Fruit fly (Drosophila melanogaster): ENCODE data around the gene S6k.

S6k gene

DNA sequence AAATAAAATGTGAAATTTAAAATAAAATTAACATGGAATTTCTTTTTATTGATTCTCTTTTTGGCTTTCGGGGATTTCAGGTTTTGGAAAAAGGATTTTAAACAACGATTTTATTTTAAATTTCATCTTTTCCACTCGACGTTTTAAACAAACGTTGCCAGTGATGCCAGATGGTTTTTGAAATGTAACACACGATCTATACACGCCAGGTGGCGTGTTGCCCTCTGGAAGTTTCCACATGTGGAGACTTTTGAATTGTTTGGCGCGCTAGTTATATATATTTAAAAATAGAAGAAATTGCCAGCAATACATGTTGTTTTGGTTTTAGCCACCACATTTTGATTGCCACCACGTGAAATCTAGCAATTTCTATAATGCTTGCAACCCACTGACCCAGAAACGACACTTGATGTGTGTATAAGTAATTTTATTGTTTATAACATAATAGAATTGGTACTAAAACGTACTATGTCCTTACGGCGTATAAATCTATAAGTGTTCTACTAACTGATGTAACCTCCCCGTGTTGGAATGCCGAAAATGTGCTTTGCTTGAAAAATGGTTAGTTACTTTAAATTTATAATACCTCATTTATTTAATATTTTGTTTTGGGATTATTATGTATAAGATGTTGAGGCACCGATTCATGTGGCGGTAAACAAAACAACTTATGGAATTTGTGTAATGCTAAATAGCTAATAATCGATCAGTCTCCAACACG is 61.0 kb downstream of the S6k start (continued):
- no peak for TF ChIP-seq nerfin-2 (GFP tag; IDR thresholded peaks at IDR 0.05; ENCODE audit: partially characterized antibody)
- no peak for TF ChIP-seq CG4820 (GFP tag; optimal IDR thresholded peaks at IDR 0.05)
- TF ChIP-seq Sox102F (GFP tag; optimal IDR thresholded peaks at IDR 0.05) = no peak
- no peak for TF ChIP-seq CG8281 (tag; optimal IDR thresholded peaks at IDR 0.05)
- TF ChIP-seq Hr39 (optimal IDR thresholded peaks at IDR 0.05) = no peak
- no peak for TF ChIP-seq CG4854 (GFP tag; optimal IDR thresholded peaks at IDR 0.05)
- TF ChIP-seq phol (tag; optimal IDR thresholded peaks at IDR 0.05) = peak; percentile 21
- peak; percentile 25 for TF ChIP-seq Xbp1 (GFP tag; optimal IDR thresholded peaks at IDR 0.05)
- TF ChIP-seq odd (GFP tag; optimal IDR thresholded peaks at IDR 0.05) = no peak
- no peak for TF ChIP-seq CG8089 (GFP tag; optimal IDR thresholded peaks at IDR 0.05)
- TF ChIP-seq Trl (optimal IDR thresholded peaks at IDR 0.05) = no peak
- no peak for TF ChIP-seq Trl (GFP tag; optimal IDR thresholded peaks at IDR 0.05)
- no peak for TF ChIP-seq HLH4C (GFP tag; IDR thresholded peaks at IDR 0.05; ENCODE audit: partially characterized antibody)
- peak; percentile 49; the same call in 1 of the 3 replicates for TF ChIP-seq CG6791 (GFP tag; IDR thresholded peaks at IDR 0.05; ENCODE audit: partially characterized antibody)
- TF ChIP-seq ems (GFP tag; optimal IDR thresholded peaks at IDR 0.05) = no peak
- TF ChIP-seq CG13624 (GFP tag; optimal IDR thresholded peaks at IDR 0.05) = no peak
- no peak for TF ChIP-seq CG11695 (GFP tag; IDR thresholded peaks at IDR 0.05)
- TF ChIP-seq Hsf (GFP tag; optimal IDR thresholded peaks at IDR 0.05) = no peak
- peak; percentile 19 for TF ChIP-seq CG2120 (GFP tag; optimal IDR thresholded peaks at IDR 0.05)
- peak; percentile 30 for TF ChIP-seq CG12391 (tag; optimal IDR thresholded peaks at IDR 0.05)
- TF ChIP-seq vfl (GFP tag; optimal IDR thresholded peaks at IDR 0.05) = no peak
- TF ChIP-seq Doc2 (GFP tag; IDR thresholded peaks at IDR 0.05) = no peak
- no peak for TF ChIP-seq CG3163 (GFP tag; optimal IDR thresholded peaks at IDR 0.05)
- TF ChIP-seq trh (GFP tag; optimal IDR thresholded peaks at IDR 0.05) = no peak
- TF ChIP-seq Asciz (GFP tag; optimal IDR thresholded peaks at IDR 0.05) = no peak
- TF ChIP-seq CG8359 (GFP tag; optimal IDR thresholded peaks at IDR 0.05; ENCODE audit: borderline replicate concordance) = no peak
- peak; percentile 98 for TF ChIP-seq E2f2 (GFP tag; IDR thresholded peaks at IDR 0.05)
- TF ChIP-seq bigmax (GFP tag; optimal IDR thresholded peaks at IDR 0.05) = no peak
- no peak for TF ChIP-seq CG30431 (GFP tag; optimal IDR thresholded peaks at IDR 0.05)
- no peak for TF ChIP-seq Dek (tag; optimal IDR thresholded peaks at IDR 0.05)
- TF ChIP-seq grau (tag; optimal IDR thresholded peaks at IDR 0.05) = peak; percentile 30
- TF ChIP-seq yki (optimal IDR thresholded peaks at IDR 0.05) = no peak
- TF ChIP-seq Atf3 (GFP tag; optimal IDR thresholded peaks at IDR 0.05) = no peak
- TF ChIP-seq sob (GFP tag; IDR thresholded peaks at IDR 0.05) = no peak
- TF ChIP-seq chn (GFP tag; optimal IDR thresholded peaks at IDR 0.05) = no peak
- no peak for TF ChIP-seq fd96Cb (tag; optimal IDR thresholded peaks at IDR 0.05)
- TF ChIP-seq chm (GFP tag; IDR thresholded peaks at IDR 0.05) = no peak
- TF ChIP-seq Fer2 (tag; optimal IDR thresholded peaks at IDR 0.05) = no peak
- no peak for TF ChIP-seq CG10462 (GFP tag; optimal IDR thresholded peaks at IDR 0.05)
- no peak for TF ChIP-seq CG14050 (GFP tag; IDR thresholded peaks at IDR 0.05)
- peak; percentile 66 for TF ChIP-seq Rfx (GFP tag; IDR thresholded peaks at IDR 0.05)
- no peak for TF ChIP-seq CG3838 (GFP tag; optimal IDR thresholded peaks at IDR 0.05)
- no peak for TF ChIP-seq tin (GFP tag; optimal IDR thresholded peaks at IDR 0.05)
- no peak for TF ChIP-seq CG17568 (GFP tag; optimal IDR thresholded peaks at IDR 0.05)
- peak; percentile 80 for TF ChIP-seq NFAT (GFP tag; IDR thresholded peaks at IDR 0.05)
- TF ChIP-seq CG12155 (GFP tag; optimal IDR thresholded peaks at IDR 0.05) = peak; percentile 41
- no peak for TF ChIP-seq CG14965 (GFP tag; optimal IDR thresholded peaks at IDR 0.05; ENCODE audit: borderline replicate concordance)
- no peak for TF ChIP-seq CG3726 (GFP tag; IDR thresholded peaks at IDR 0.05)
- no peak for TF ChIP-seq CG11093 (GFP tag; IDR thresholded peaks at IDR 0.05)
- no peak for TF ChIP-seq unc-4 (GFP tag; IDR thresholded peaks at IDR 0.05; ENCODE audit: partially characterized antibody)
- TF ChIP-seq CG1832 (GFP tag; optimal IDR thresholded peaks at IDR 0.05) = no peak
- TF ChIP-seq Dfd (GFP tag; optimal IDR thresholded peaks at IDR 0.05) = no peak

Data from whole organism, embryonic.